Fruit fly (Drosophila melanogaster) whole organism, pupa: Measurements from ENCODE around the gene CG4593.
A peak's percentile ranks its signal among the peaks of the same experiment; 100 is the strongest.

ENCODE experiments used
- CG12605 ChIP-seq: fragments of 200-800 bp; sonication (Bioruptor generic); IDR thresholded peaks from 2 replicates; pipeline ENCODE4 v1.3.6; 2022; ENCODE audit warnings: missing biosample characterization, missing genetic modification characterization
- CG13204 ChIP-seq: fragments of 200-800 bp; sonication (Bioruptor generic); optimal IDR thresholded peaks from 2 replicates; lab custom pipeline; 2018; ENCODE audit warnings: missing biosample characterization, mild to moderate bottlenecking, missing genetic modification characterization, moderate library complexity
- CG17806 ChIP-seq: fragments of 200-800 bp; sonication (Bioruptor generic); optimal IDR thresholded peaks from 2 replicates; lab custom pipeline; 2018; ENCODE audit warnings: missing biosample characterization, mild to moderate bottlenecking, missing genetic modification characterization, moderate library complexity
- CG32121 ChIP-seq: fragments of 200-800 bp; sonication (Bioruptor generic); IDR thresholded peaks from 2 replicates; pipeline ENCODE4 v1.3.6; 2022; ENCODE audit warnings: missing biosample characterization, missing genetic modification characterization
- CG34367 ChIP-seq: fragments of 200-800 bp; sonication (Bioruptor generic); optimal IDR thresholded peaks from 2 replicates; lab custom pipeline; 2018; ENCODE audit warnings: missing biosample characterization, mild to moderate bottlenecking, missing genetic modification characterization
- CG8159 ChIP-seq: fragments of 200-800 bp; sonication (Bioruptor generic); optimal IDR thresholded peaks from 3 replicates; lab custom pipeline; 2018; ENCODE audit warnings: missing biosample characterization, mild to moderate bottlenecking, missing genetic modification characterization, moderate library complexity
- D1 ChIP-seq: fragments of 200-800 bp; sonication (Bioruptor generic); optimal IDR thresholded peaks from 2 replicates; lab custom pipeline; 2018; ENCODE audit warnings: missing biosample characterization, mild to moderate bottlenecking, missing genetic modification characterization, moderate library complexity
- Ets98B ChIP-seq: fragments of 200-800 bp; sonication (Bioruptor generic); IDR thresholded peaks from 2 replicates; pipeline ENCODE4 v1.3.6; 2022; ENCODE audit warnings: missing biosample characterization, missing genetic modification characterization
- Pif1A ChIP-seq: fragments of 200-800 bp; sonication (Bioruptor generic); optimal IDR thresholded peaks from 3 replicates; lab custom pipeline; 2016; ENCODE audit warnings: missing biosample characterization, missing genetic modification characterization
- Snoo ChIP-seq: fragments of 200-800 bp; sonication (Bioruptor generic); optimal IDR thresholded peaks from 3 replicates; lab custom pipeline; 2017; ENCODE audit warnings: missing biosample characterization, mild to moderate bottlenecking, missing genetic modification characterization, inconsistent platforms
- fd96Ca ChIP-seq: fragments of 200-800 bp; sonication (Bioruptor generic); IDR thresholded peaks from 3 replicates; pipeline ENCODE4 v1.3.6; 2022; ENCODE audit warnings: missing biosample characterization, missing genetic modification characterization
- gl ChIP-seq: fragments of 200-800 bp; sonication (Bioruptor generic); optimal IDR thresholded peaks from 2 replicates; lab custom pipeline; 2018; ENCODE audit warnings: missing biosample characterization, mild to moderate bottlenecking, missing genetic modification characterization

DNA sequence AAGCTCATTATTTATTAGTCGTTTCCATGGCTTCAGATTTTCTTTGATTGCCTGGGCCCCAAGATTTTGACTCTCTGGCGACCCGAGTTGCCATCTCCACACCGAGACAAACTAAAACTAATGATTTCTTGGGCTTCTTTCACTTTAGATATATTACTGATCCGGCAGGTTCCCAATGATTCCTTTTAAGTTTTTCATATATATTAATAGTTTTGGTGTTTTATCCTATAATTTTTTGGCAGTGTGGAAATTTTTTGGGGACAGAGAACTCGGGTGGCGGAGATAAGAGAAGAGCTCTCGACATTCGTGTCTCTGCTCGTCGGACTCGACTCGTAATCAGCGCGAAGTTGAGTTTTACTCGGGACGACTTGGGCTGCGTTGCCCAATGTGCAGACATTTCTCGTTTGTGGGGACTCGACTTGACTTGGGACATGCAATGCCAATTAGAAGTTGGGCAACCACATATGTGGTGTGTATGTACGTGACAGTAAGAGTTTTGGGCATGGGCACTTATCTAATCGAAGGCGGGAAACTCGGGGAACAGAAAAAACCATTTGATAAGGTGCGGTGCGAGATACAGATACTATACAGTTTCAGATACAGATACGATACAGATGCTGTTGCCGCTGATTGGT, 12.4 kb upstream of the CG4593 start:
- no peak for TF ChIP-seq CG13204 (GFP tag; lab: Kevin White, UChicago)
- peak; percentile 65 for TF ChIP-seq fd96Ca (GFP tag; lab: Robert Waterston, UW)
- peak; percentile 61; the same call in 1 of the 2 replicates for TF ChIP-seq CG32121 (GFP tag; lab: Robert Waterston, UW)
- TF ChIP-seq Snoo (tag; lab: Kevin White, UChicago) = no peak
- no peak for TF ChIP-seq D1
- TF ChIP-seq CG8159 (tag; lab: Kevin White, UChicago) = peak; percentile 4
- TF ChIP-seq CG34367 (tag; lab: Kevin White, UChicago) = no peak
- TF ChIP-seq CG12605 = no peak
- no peak for TF ChIP-seq Pif1A (GFP tag; lab: Kevin White, UChicago)
- peak; percentile 37 for TF ChIP-seq Ets98B (GFP tag; lab: Robert Waterston, UW)
- TF ChIP-seq CG17806 = no peak
- TF ChIP-seq gl = no peak
